Fruit fly (Drosophila melanogaster) whole organism, embryonic: ENCODE measurements around the gene Crtc.

Experiments
- Bteb2 ChIP-seq: fragments of 200-800 bp; sonication (Bioruptor generic); optimal IDR thresholded peaks from 2 replicates; lab custom pipeline; 2016; ENCODE audit warnings: missing biosample characterization, missing genetic modification characterization
- CG10147 ChIP-seq: fragments of 200-800 bp; sonication (Bioruptor generic); optimal IDR thresholded peaks from 2 replicates; lab custom pipeline; 2019; ENCODE audit warnings: missing biosample characterization, mild to moderate bottlenecking, missing genetic modification characterization, moderate library complexity
- CG10654 ChIP-seq: fragments of 200-800 bp; sonication (Bioruptor generic); optimal IDR thresholded peaks from 2 replicates; lab custom pipeline; 2016; ENCODE audit warnings: missing biosample characterization, missing genetic modification characterization
- CG11504 ChIP-seq: fragments of 200-800 bp; sonication (Bioruptor generic); optimal IDR thresholded peaks from 3 replicates; lab custom pipeline; 2019; ENCODE audit warnings: missing biosample characterization, mild to moderate bottlenecking, missing genetic modification characterization, moderate library complexity
- CG12155 ChIP-seq: fragments of 200-800 bp; sonication (Bioruptor generic); optimal IDR thresholded peaks from 3 replicates; lab custom pipeline; 2016; ENCODE audit warnings: missing biosample characterization, missing genetic modification characterization
- CG12769 ChIP-seq: fragments of 200-800 bp; sonication (Bioruptor generic); optimal IDR thresholded peaks from 2 replicates; lab custom pipeline; 2019; ENCODE audit warnings: missing biosample characterization, mild to moderate bottlenecking, missing genetic modification characterization, moderate library complexity
- CG13775 ChIP-seq: fragments of 200-800 bp; sonication (Bioruptor generic); optimal IDR thresholded peaks from 3 replicates; lab custom pipeline; 2017; ENCODE audit warnings: missing biosample characterization, mild to moderate bottlenecking, missing genetic modification characterization
- CG14710 ChIP-seq: fragments of 200-800 bp; sonication (Bioruptor generic); optimal IDR thresholded peaks from 3 replicates; lab custom pipeline; 2019; ENCODE audit warnings: missing biosample characterization, mild to moderate bottlenecking, missing genetic modification characterization, moderate library complexity
- CG15514 ChIP-seq: fragments of 200-800 bp; sonication (Bioruptor generic); optimal IDR thresholded peaks from 3 replicates; lab custom pipeline; 2017; ENCODE audit warnings: missing biosample characterization, missing genetic modification characterization, mild to moderate bottlenecking, moderate library complexity, missing genetic modification reagents
- CG1603 ChIP-seq: fragments of 200-800 bp; sonication (Bioruptor generic); optimal IDR thresholded peaks from 2 replicates; lab custom pipeline; 2019; ENCODE audit warnings: missing biosample characterization, mild to moderate bottlenecking, missing genetic modification characterization, moderate library complexity
- CG1647 ChIP-seq: fragments of 200-800 bp; sonication (Bioruptor generic); optimal IDR thresholded peaks from 3 replicates; lab custom pipeline; 2016; ENCODE audit warnings: missing biosample characterization, missing genetic modification characterization
- CG18262 ChIP-seq: fragments of 200-800 bp; optimal IDR thresholded peaks from 3 replicates; lab custom pipeline; 2019; ENCODE audit warnings: missing biosample characterization, mild to moderate bottlenecking, missing genetic modification characterization, moderate library complexity
- CG18599 ChIP-seq: fragments of 200-800 bp; sonication (Bioruptor generic); optimal IDR thresholded peaks from 3 replicates; lab custom pipeline; 2017; ENCODE audit warnings: missing biosample characterization, missing genetic modification characterization, mild to moderate bottlenecking, moderate library complexity, missing genetic modification reagents
- CG30403 ChIP-seq: fragments of 200-800 bp; sonication (Bioruptor generic); optimal IDR thresholded peaks from 3 replicates; lab custom pipeline; 2016; ENCODE audit warnings: missing biosample characterization, missing genetic modification characterization
- CG30431 ChIP-seq: fragments of 200-800 bp; sonication (Bioruptor generic); optimal IDR thresholded peaks from 2 replicates; lab custom pipeline; 2017; ENCODE audit warnings: missing biosample characterization, missing genetic modification characterization
- CG34224 ChIP-seq: fragments of 200-800 bp; sonication (Bioruptor generic); IDR thresholded peaks from 3 replicates; pipeline ENCODE4 v1.3.6; 2022; ENCODE audit warnings: missing biosample characterization, missing genetic modification characterization; ENCODE audit not compliant: partially characterized antibody
- CG4404 ChIP-seq: fragments of 200-800 bp; sonication (Bioruptor generic); IDR thresholded peaks from 2 replicates; pipeline ENCODE4 v1.3.6; 2022; ENCODE audit warnings: missing biosample characterization, missing genetic modification characterization
- CG6791 ChIP-seq: fragments of 200-800 bp; sonication (Bioruptor generic); IDR thresholded peaks from 3 replicates; pipeline ENCODE4 v1.3.6; 2022; ENCODE audit warnings: missing biosample characterization, missing genetic modification characterization; ENCODE audit not compliant: partially characterized antibody
- CG7357 ChIP-seq: fragments of 200-800 bp; sonication (Bioruptor generic); IDR thresholded peaks from 3 replicates; pipeline ENCODE4 v1.3.6; 2022; ENCODE audit warnings: missing biosample characterization, missing genetic modification characterization
- CG7928 ChIP-seq: fragments of 200-800 bp; sonication (Bioruptor generic); optimal IDR thresholded peaks from 2 replicates; lab custom pipeline; 2017; ENCODE audit warnings: missing biosample characterization, mild to moderate bottlenecking, missing genetic modification characterization
- CG7987 ChIP-seq: fragments of 200-800 bp; sonication (Bioruptor generic); optimal IDR thresholded peaks from 2 replicates; lab custom pipeline; 2018; ENCODE audit warnings: missing biosample characterization, mild to moderate bottlenecking, missing genetic modification characterization, moderate library complexity
- CG8281 ChIP-seq: fragments of 200-800 bp; sonication (Bioruptor generic); optimal IDR thresholded peaks from 2 replicates; lab custom pipeline; 2018; ENCODE audit warnings: missing biosample characterization, mild to moderate bottlenecking, missing genetic modification characterization, moderate library complexity
- CG8765 ChIP-seq: fragments of 200-800 bp; sonication (Bioruptor generic); IDR thresholded peaks from 2 replicates; pipeline ENCODE4 v1.3.6; 2022; ENCODE audit warnings: missing biosample characterization, missing genetic modification characterization
- CG8944 ChIP-seq: fragments of 200-800 bp; sonication (Bioruptor generic); optimal IDR thresholded peaks from 3 replicates; lab custom pipeline; 2016; ENCODE audit warnings: missing biosample characterization, missing genetic modification characterization
- CG9437 ChIP-seq: fragments of 200-800 bp; sonication (Bioruptor generic); optimal IDR thresholded peaks from 2 replicates; lab custom pipeline; 2018; ENCODE audit warnings: missing biosample characterization, mild to moderate bottlenecking, missing genetic modification characterization
- CoRest ChIP-seq: fragments of 200-800 bp; sonication (Bioruptor generic); optimal IDR thresholded peaks from 3 replicates; lab custom pipeline; 2018; ENCODE audit warnings: missing biosample characterization, mild to moderate bottlenecking, missing genetic modification characterization, moderate library complexity
- Dad ChIP-seq: fragments of 200-800 bp; sonication (Bioruptor generic); optimal IDR thresholded peaks from 3 replicates; lab custom pipeline; 2016; ENCODE audit warnings: missing biosample characterization, missing genetic modification characterization
- Dip2 ChIP-seq: fragments of 200-800 bp; sonication (Bioruptor generic); IDR thresholded peaks from 2 replicates; pipeline ENCODE4 v1.3.6; 2022; ENCODE audit warnings: missing biosample characterization, missing genetic modification characterization
- Hey ChIP-seq: fragments of 200-800 bp; sonication (Bioruptor generic); optimal IDR thresholded peaks from 3 replicates; lab custom pipeline; 2018; ENCODE audit warnings: missing biosample characterization, mild to moderate bottlenecking, missing genetic modification characterization
- Hr39 ChIP-seq: fragments of >200 bp; optimal IDR thresholded peaks from 2 replicates; lab custom pipeline; 2017
- Lhr ChIP-seq: fragments of 200-800 bp; sonication (Bioruptor generic); optimal IDR thresholded peaks from 3 replicates; lab custom pipeline; 2017; ENCODE audit warnings: mild to moderate bottlenecking, missing biosample characterization, missing genetic modification reagents, missing genetic modification characterization
- Nf-YB ChIP-seq: fragments of 200-800 bp; sonication (Bioruptor generic); optimal IDR thresholded peaks from 3 replicates; lab custom pipeline; 2019; ENCODE audit warnings: missing biosample characterization, mild to moderate bottlenecking, missing genetic modification characterization, moderate library complexity
- Oli ChIP-seq: fragments of 200-800 bp; sonication (Bioruptor generic); optimal IDR thresholded peaks from 2 replicates; lab custom pipeline; 2018; ENCODE audit warnings: missing biosample characterization, mild to moderate bottlenecking, missing genetic modification characterization, moderate library complexity
- YL-1 ChIP-seq: fragments of 200-800 bp; sonication (Bioruptor generic); optimal IDR thresholded peaks from 3 replicates; lab custom pipeline; 2017; ENCODE audit warnings: missing biosample characterization, mild to moderate bottlenecking, missing genetic modification characterization
- az2 ChIP-seq: fragments of 200-800 bp; sonication (Bioruptor generic); optimal IDR thresholded peaks from 3 replicates; lab custom pipeline; 2016; ENCODE audit warnings: missing biosample characterization, missing genetic modification characterization
- bigmax ChIP-seq: fragments of 200-800 bp; sonication (Bioruptor generic); optimal IDR thresholded peaks from 2 replicates; lab custom pipeline; 2018; ENCODE audit warnings: missing biosample characterization, mild to moderate bottlenecking, missing genetic modification characterization
- da ChIP-seq: fragments of 200-800 bp; sonication (Bioruptor generic); optimal IDR thresholded peaks from 2 replicates; lab custom pipeline; 2016; ENCODE audit warnings: missing biosample characterization, missing genetic modification characterization
- dysf ChIP-seq: fragments of 200-800 bp; sonication (Bioruptor generic); IDR thresholded peaks from 3 replicates; pipeline ENCODE4 v1.3.6; 2022; ENCODE audit warnings: missing biosample characterization, missing genetic modification characterization
- fd102C ChIP-seq: fragments of 200-800 bp; sonication (Bioruptor generic); optimal IDR thresholded peaks from 2 replicates; lab custom pipeline; 2018; ENCODE audit warnings: missing biosample characterization, mild to moderate bottlenecking, missing genetic modification characterization, moderate library complexity
- gro ChIP-seq: fragments of 200-800 bp; sonication (Bioruptor generic); optimal IDR thresholded peaks from 2 replicates; lab custom pipeline; 2016; ENCODE audit warnings: missing biosample characterization, missing genetic modification characterization
- mam ChIP-seq: fragments of 200-800 bp; sonication (Bioruptor generic); optimal IDR thresholded peaks from 3 replicates; lab custom pipeline; 2016; ENCODE audit warnings: missing biosample characterization, missing genetic modification characterization
- odd ChIP-seq: fragments of 200-800 bp; sonication (Bioruptor generic); optimal IDR thresholded peaks from 2 replicates; lab custom pipeline; 2017; ENCODE audit warnings: missing biosample characterization, mild to moderate bottlenecking, missing genetic modification characterization
- onecut ChIP-seq: fragments of 200-800 bp; sonication (Bioruptor generic); IDR thresholded peaks from 2 replicates; pipeline ENCODE4 v1.3.6; 2022; ENCODE audit warnings: missing biosample characterization, missing genetic modification characterization
- pum ChIP-seq: fragments of 200-800 bp; sonication (Bioruptor generic); optimal IDR thresholded peaks from 2 replicates; lab custom pipeline; 2016; ENCODE audit warnings: missing biosample characterization, missing genetic modification characterization
- ranshi ChIP-seq: fragments of 200-800 bp; sonication (Bioruptor generic); IDR thresholded peaks from 2 replicates; pipeline ENCODE4 v1.3.6; 2022; ENCODE audit warnings: missing biosample characterization, missing genetic modification characterization
- seq ChIP-seq: fragments of 200-800 bp; sonication (Bioruptor generic); IDR thresholded peaks from 2 replicates; pipeline ENCODE4 v1.3.6; 2022; ENCODE audit warnings: missing biosample characterization, missing genetic modification characterization
- sob ChIP-seq: fragments of 200-800 bp; sonication (Bioruptor generic); IDR thresholded peaks from 2 replicates; pipeline ENCODE4 v1.3.6; 2022; ENCODE audit warnings: missing biosample characterization, missing genetic modification characterization
- stwl ChIP-seq: fragments of 200-800 bp; sonication (Bioruptor generic); optimal IDR thresholded peaks from 3 replicates; lab custom pipeline; 2018; ENCODE audit warnings: missing biosample characterization, mild to moderate bottlenecking, missing genetic modification characterization, moderate library complexity
- trh ChIP-seq: fragments of 200-800 bp; sonication (Bioruptor generic); optimal IDR thresholded peaks from 2 replicates; lab custom pipeline; 2016; ENCODE audit warnings: missing biosample characterization, missing genetic modification characterization
- tx ChIP-seq: fragments of 200-800 bp; sonication (Bioruptor generic); optimal IDR thresholded peaks from 2 replicates; lab custom pipeline; 2016; ENCODE audit warnings: missing biosample characterization, missing genetic modification characterization
- usp ChIP-seq: fragments of >200 bp; optimal IDR thresholded peaks from 2 replicates; lab custom pipeline; 2017; ENCODE audit warnings: missing biosample characterization, missing genetic modification characterization
- wek ChIP-seq: fragments of 200-800 bp; sonication (Bioruptor generic); optimal IDR thresholded peaks from 3 replicates; lab custom pipeline; 2018; ENCODE audit warnings: missing biosample characterization, mild to moderate bottlenecking, missing genetic modification characterization, moderate library complexity

Gene Crtc

dm6 chr3L:17644906-17645244 lies 24.2 kb downstream of the Crtc start, which contains the start of gene Pep (continued):
- TF ChIP-seq CG1603 (tag; lab: Kevin White, UChicago) (peak; percentile 86), CG30403 (GFP tag; lab: Kevin White, UChicago) (peak; percentile 57), CG13775 (GFP tag; lab: Kevin White, UChicago) (no peak), CG8944 (GFP tag; lab: Kevin White, UChicago) (no peak), YL-1 (GFP tag; lab: Kevin White, UChicago) (peak; percentile 64), CG18599 (no peak), CG12769 (tag; lab: Kevin White, UChicago) (peak; percentile 23), CG14710 (tag; lab: Kevin White, UChicago) (peak; percentile 73), CG7928 (no peak), CG11504 (tag; lab: Kevin White, UChicago) (no peak), az2 (GFP tag; lab: Kevin White, UChicago) (no peak), odd (GFP tag; lab: Kevin White, UChicago) (no peak), CG8281 (no peak), Nf-YB (GFP tag; lab: Kevin White, UChicago) (no peak), da (GFP tag; lab: Kevin White, UChicago) (no peak), CG30431 (GFP tag; lab: Kevin White, UChicago) (no peak), seq (GFP tag; lab: Robert Waterston, UW) (no peak), bigmax (no peak), CG34224 (peak; percentile 99), sob (GFP tag; lab: Robert Waterston, UW) (peak; percentile 58; the same call in 1 of the 2 replicates), Oli (no peak), tx (GFP tag; lab: Kevin White, UChicago) (no peak), CG7357 (GFP tag; lab: Robert Waterston, UW) (no peak), usp (GFP tag; lab: Kevin White, UChicago) (no peak), Lhr (GFP tag; lab: Kevin White, UChicago) (peak; percentile 59), gro (GFP tag; lab: Kevin White, UChicago) (peak; percentile 81), mam (GFP tag; lab: Kevin White, UChicago) (peak; percentile 42), trh (GFP tag; lab: Kevin White, UChicago) (no peak), Hr39 (lab: Kevin White, UChicago) (no peak), Dip2 (GFP tag; lab: Robert Waterston, UW) (no peak), CG1647 (GFP tag; lab: Kevin White, UChicago) (no peak), Dad (GFP tag; lab: Kevin White, UChicago) (peak; percentile 21), CG7987 (GFP tag; lab: Kevin White, UChicago) (peak; percentile 39), CG4404 (no peak), CG10654 (no peak), CoRest (tag; lab: Kevin White, UChicago) (peak; percentile 53), Hey (tag; lab: Kevin White, UChicago) (no peak), fd102C (no peak), onecut (GFP tag; lab: Robert Waterston, UW) (peak; percentile 73), CG18262 (tag; lab: Kevin White, UChicago) (peak; percentile 34), CG12155 (GFP tag; lab: Kevin White, UChicago) (peak; percentile 24), wek (GFP tag; lab: Kevin White, UChicago) (peak; percentile 71), CG6791 (GFP tag; lab: Robert Waterston, UW) (peak; percentile 99), CG10147 (GFP tag; lab: Kevin White, UChicago) (peak; percentile 35), CG15514 (GFP tag; lab: Kevin White, UChicago) (peak; percentile 85), pum (GFP tag; lab: Kevin White, UChicago) (peak; percentile 20), CG8765 (GFP tag; lab: Robert Waterston, UW) (0 out of 2 replicates have a peak, but pooled peaks have one; percentile 19), stwl (tag; lab: Kevin White, UChicago) (peak; percentile 93), ranshi (GFP tag; lab: Robert Waterston, UW) (no peak; the same call in 1 of the 2 replicates), dysf (GFP tag; lab: Robert Waterston, UW) (no peak), Bteb2 (peak; percentile 0), CG9437 (GFP tag; lab: Kevin White, UChicago) (peak; percentile 49)
